Fruit fly (Drosophila melanogaster): ENCODE measurements around the gene CG17544.
A peak's percentile ranks its signal among the peaks of the same experiment; 100 is the strongest.

- TF ChIP-seq pan (optimal IDR thresholded peaks at IDR 0.05) (no peak), h (GFP tag; optimal IDR thresholded peaks at IDR 0.05) (peak; percentile 61), jim (GFP tag; optimal IDR thresholded peaks at IDR 0.05) (no peak), fru (GFP tag; optimal IDR thresholded peaks at IDR 0.05) (peak; percentile 58), br (GFP tag; optimal IDR thresholded peaks at IDR 0.05) (no peak), Hr78 (GFP tag; optimal IDR thresholded peaks at IDR 0.05) (no peak), Hr83 (GFP tag; optimal IDR thresholded peaks at IDR 0.05; ENCODE audit: poor library complexity, severe bottlenecking) (peak; percentile 14), Myc (optimal IDR thresholded peaks at IDR 0.05) (no peak), sv (GFP tag; optimal IDR thresholded peaks at IDR 0.05) (no peak), Dif (GFP tag; optimal IDR thresholded peaks at IDR 0.05; ENCODE audit: partially characterized antibody) (no peak)
Measured at dm6 chr2L:19364622-19365021, 33.7 kb downstream of the CG17544 start.
